Fruit fly (Drosophila melanogaster) S2 (cell line): ENCODE measurements around the gene TwdlH.

Source experiments
- CG8478 ChIP-seq: fragments of >200 bp; optimal IDR thresholded peaks from 2 replicates; lab custom pipeline; 2018
- CTCF ChIP-seq, 2 experiments: fragments of >200 bp; optimal IDR thresholded peaks; 2 replicates each; lab custom pipeline; 2018

DNA sequence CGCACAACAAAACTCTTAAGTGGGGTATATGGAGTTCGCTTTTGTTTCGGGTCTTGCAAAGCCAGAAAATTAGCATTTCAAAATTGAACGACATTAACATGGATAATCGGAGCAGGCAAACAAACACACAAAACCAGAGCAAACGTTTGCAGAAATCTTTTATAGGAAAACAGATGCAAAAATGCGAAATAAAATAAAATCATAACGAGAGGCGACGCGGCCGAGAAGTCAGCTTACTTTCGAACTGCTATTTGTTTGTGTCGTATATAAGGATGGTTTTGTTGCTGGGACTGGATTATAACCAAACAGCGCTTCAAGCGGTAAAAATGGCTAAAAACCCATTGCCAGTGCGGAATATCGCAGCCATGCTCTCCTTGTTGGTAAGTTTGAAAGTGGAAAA lies 2.9 kb downstream of the TwdlH start, which contains the start of gene TwdlS:
- no peak for TF ChIP-seq CG8478 (lab: Kevin White, UChicago)
- no peak for TF ChIP-seq CTCF (optimal IDR thresholded peaks at IDR 0.05; lab: Kevin White, UChicago)
